Fruit fly (Drosophila melanogaster) whole organism, wandering third instar larva: ENCODE measurements around the gene CG2924.

Source experiments
- CG32264 ChIP-seq: fragments of 200-800 bp; sonication (Bioruptor generic); optimal IDR thresholded peaks from 2 replicates; lab custom pipeline; 2016; ENCODE audit warnings: missing biosample characterization, missing genetic modification characterization
- GATAd ChIP-seq: sonication (Bioruptor generic); optimal IDR thresholded peaks from 2 replicates; lab custom pipeline; 2016; ENCODE audit warnings: missing biosample characterization, missing genetic modification characterization
- Hr78 ChIP-seq: fragments of >200 bp; optimal IDR thresholded peaks from 2 replicates; lab custom pipeline; 2017; ENCODE audit warnings: missing biosample characterization, missing genetic modification characterization
- N ChIP-seq: fragments of >200 bp; optimal IDR thresholded peaks from 2 replicates; lab custom pipeline; 2018; ENCODE audit warnings: missing biosample characterization, missing external identifiers, missing genetic modification characterization
- Vsx2 ChIP-seq: fragments of 200-300, 225-300 bp; sonication (Bioruptor generic); optimal IDR thresholded peaks from 2 replicates; lab custom pipeline; 2018; ENCODE audit warnings: missing biosample characterization, missing genetic modification characterization; ENCODE audit not compliant: partially characterized antibody
- dl ChIP-seq, 2 experiments: fragments of 175-275, 200-275 bp in 1 of 2; fragments of 200-275 bp in 1 of 2; sonication (Bioruptor generic); optimal IDR thresholded peaks; lab custom pipeline; 2018; ENCODE audit warnings: mild to moderate bottlenecking in 2 of 2, missing biosample characterization in 2 of 2, missing genetic modification characterization in 2 of 2, moderate library complexity in 2 of 2; ENCODE audit not compliant: partially characterized antibody in 2 of 2, insufficient read depth in 1 of 2
- foxo ChIP-seq, 2 experiments: fragments of 200-800 bp; sonication (Bioruptor generic); optimal IDR thresholded peaks; 2 replicates in 1 of 2; 3 replicates in 1 of 2; lab custom pipeline; 2016 to 2017; ENCODE audit warnings: missing biosample characterization in 2 of 2, missing genetic modification characterization in 2 of 2
- fru ChIP-seq: fragments of 200-800 bp; sonication (Bioruptor generic); optimal IDR thresholded peaks from 3 replicates; lab custom pipeline; 2016; ENCODE audit warnings: missing biosample characterization, mild to moderate bottlenecking, missing genetic modification characterization
- psq ChIP-seq: fragments of 200-800 bp; sonication (Bioruptor generic); optimal IDR thresholded peaks from 3 replicates; lab custom pipeline; 2017; ENCODE audit warnings: missing biosample characterization, mild to moderate bottlenecking, missing genetic modification characterization, moderate library complexity

DNA sequence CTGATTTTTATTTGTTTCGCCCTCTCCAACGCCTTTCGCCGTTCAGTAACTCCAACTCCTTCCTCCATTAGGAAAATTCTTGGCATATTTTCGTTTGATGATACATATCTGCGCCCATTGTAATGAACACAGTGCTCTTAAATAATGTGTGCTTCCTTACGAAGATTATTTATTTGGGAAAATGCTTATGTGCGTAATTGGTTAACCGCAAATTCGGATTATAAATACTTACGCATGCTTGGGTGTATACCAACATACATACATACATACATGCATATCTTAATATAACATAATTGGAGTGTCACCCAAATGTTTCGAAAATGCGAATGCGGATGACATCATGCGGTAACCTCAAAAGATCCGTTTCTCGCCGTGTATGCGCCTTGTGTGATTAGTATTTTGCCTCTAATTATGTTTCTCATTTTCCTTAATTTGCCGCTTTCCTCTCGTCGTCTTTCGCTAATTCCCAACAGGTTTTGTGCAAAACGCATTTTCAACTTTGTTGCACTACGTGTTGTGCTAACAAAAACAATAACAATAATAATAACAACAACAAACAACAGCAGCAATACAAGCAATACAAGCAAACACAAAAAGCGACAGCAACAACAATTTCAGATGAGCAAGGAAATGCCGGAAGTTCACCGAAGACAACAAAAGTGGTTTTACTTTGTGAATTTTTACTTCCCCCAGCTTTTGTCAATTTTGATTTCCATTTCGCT, 34.1 kb upstream of the CG2924 start:
- TF ChIP-seq psq (GFP tag; lab: Kevin White, UChicago) (no peak), Vsx2 (no peak), Hr78 (GFP tag; lab: Kevin White, UChicago) (no peak), GATAd (GFP tag; lab: Kevin White, UChicago) (no peak), fru (GFP tag; lab: Kevin White, UChicago) (no peak), CG32264 (GFP tag; lab: Kevin White, UChicago) (no peak), dl (GFP tag; optimal IDR thresholded peaks at IDR 0.05; lab: Kevin White, UChicago; ENCODE audit: insufficient read depth in 1 of 2, partially characterized antibody in 2 of 2) (no peak), foxo (GFP tag; optimal IDR thresholded peaks at IDR 0.05; lab: Kevin White, UChicago) (no peak), N (GFP tag; lab: Kevin White, UChicago) (no peak)
